Worm (Caenorhabditis elegans) whole organism, L1 larva: ENCODE data around the gene irld-57.
"Not testable (repeated sequence)": the region's sequence is repeated elsewhere in the genome, so short reads cannot be mapped to it uniquely, and the experiment has no call there.

Experiments used
- fkh-10 ChIP-seq: sonication (generic microtip); optimal IDR thresholded peaks from 2 replicates; lab custom pipeline; 2017; ENCODE audit warnings: missing biosample characterization, missing genetic modification reagents, missing genetic modification characterization
- fos-1 ChIP-seq: fragments of 150-350 bp; optimal IDR thresholded peaks from 2 replicates; lab custom pipeline; 2014; ENCODE audit warnings: missing biosample characterization, missing genetic modification characterization
- jun-1 ChIP-seq: fragments of 150-350 bp; optimal IDR thresholded peaks from 2 replicates; lab custom pipeline; 2014; ENCODE audit warnings: missing biosample characterization, missing genetic modification reagents, missing genetic modification characterization
- lin-15B ChIP-seq: fragments of 150-350 bp; sonication (generic microtip); optimal IDR thresholded peaks from 3 replicates; lab custom pipeline; 2014; ENCODE audit warnings: missing biosample characterization, missing genetic modification characterization
- nhr-19 ChIP-seq: fragments of 200-800 bp; sonication (Bioruptor generic); conservative IDR thresholded peaks from 2 replicates; pipeline ENCODE4 v1.3.6; 2022; ENCODE audit warnings: missing genetic modification characterization, missing compliant biosample characterization
- tbx-2 ChIP-seq: sonication (generic microtip); optimal IDR thresholded peaks from 2 replicates; lab custom pipeline; 2016; ENCODE audit warnings: missing genetic modification characterization, missing compliant biosample characterization

- not testable (repeated sequence) for TF ChIP-seq jun-1 (tag; lab: Kevin White, UChicago); tbx-2 (tag; lab: Kevin White, UChicago); fos-1 (tag; lab: Kevin White, UChicago); fkh-10 (GFP tag; lab: Kevin White, UChicago); nhr-19 (GFP tag; lab: Robert Waterston, UW); lin-15B
Observed at ce11 chrV:15748343-15748742, 21.8 kb upstream of the irld-57 start, which contains the start of gene T23D5.8.
